Fruit fly (Drosophila melanogaster) whole organism, prepupa: ENCODE results near the gene CG10096.

ENCODE experiments used
- Blimp-1 ChIP-seq: fragments of 200-800 bp; sonication (Bioruptor generic); optimal IDR thresholded peaks from 3 replicates; lab custom pipeline; 2017; ENCODE audit warnings: missing biosample characterization, missing genetic modification characterization, mild to moderate bottlenecking, moderate library complexity, missing genetic modification reagents
- CG10631 ChIP-seq: fragments of 200-800 bp; sonication (Bioruptor generic); optimal IDR thresholded peaks from 2 replicates; lab custom pipeline; 2016; ENCODE audit warnings: missing biosample characterization, missing genetic modification characterization
- CG11294 ChIP-seq: fragments of 200-800 bp; sonication (Bioruptor generic); IDR thresholded peaks from 2 replicates; pipeline ENCODE4 v1.3.6; 2022; ENCODE audit warnings: missing biosample characterization, missing genetic modification characterization
- CG11762 ChIP-seq: fragments of 200-800 bp; sonication (Bioruptor generic); optimal IDR thresholded peaks from 3 replicates; lab custom pipeline; 2016; ENCODE audit warnings: missing biosample characterization, missing genetic modification characterization; ENCODE audit not compliant: insufficient read depth
- CG11902 ChIP-seq: fragments of 200-800 bp; sonication (Bioruptor generic); optimal IDR thresholded peaks from 3 replicates; lab custom pipeline; 2016; ENCODE audit warnings: missing biosample characterization, missing genetic modification characterization
- CG16779 ChIP-seq: fragments of 200-800 bp; sonication (Bioruptor generic); optimal IDR thresholded peaks from 3 replicates; lab custom pipeline; 2017; ENCODE audit warnings: missing biosample characterization, mild to moderate bottlenecking, missing genetic modification characterization
- CG3032 ChIP-seq: fragments of 200-800 bp; optimal IDR thresholded peaks from 2 replicates; lab custom pipeline; 2019; ENCODE audit warnings: missing biosample characterization, mild to moderate bottlenecking, missing genetic modification characterization, moderate library complexity
- CG32006 ChIP-seq: fragments of 200-800 bp; sonication (Bioruptor generic); optimal IDR thresholded peaks from 3 replicates; lab custom pipeline; 2017; ENCODE audit warnings: missing biosample characterization, mild to moderate bottlenecking, missing genetic modification characterization
- CG34406 ChIP-seq: fragments of 200-800 bp; sonication (Bioruptor generic); optimal IDR thresholded peaks from 3 replicates; lab custom pipeline; 2016; ENCODE audit warnings: missing biosample characterization, missing genetic modification characterization
- CG4318 ChIP-seq: fragments of 200-800 bp; sonication (Bioruptor generic); optimal IDR thresholded peaks from 3 replicates; lab custom pipeline; 2017; ENCODE audit warnings: missing biosample characterization, mild to moderate bottlenecking, missing genetic modification characterization
- CG6163 ChIP-seq: fragments of 200-800 bp; sonication (Bioruptor generic); IDR thresholded peaks from 3 replicates; pipeline ENCODE4 v1.3.6; 2022; ENCODE audit warnings: missing biosample characterization, missing genetic modification characterization
- CG6276 ChIP-seq: fragments of 200-800 bp; sonication (Bioruptor generic); optimal IDR thresholded peaks from 2 replicates; lab custom pipeline; 2017; ENCODE audit warnings: missing biosample characterization, mild to moderate bottlenecking, missing genetic modification characterization
- CG6792 ChIP-seq: fragments of 200-800 bp; sonication (Bioruptor generic); optimal IDR thresholded peaks from 3 replicates; lab custom pipeline; 2016; ENCODE audit warnings: missing biosample characterization, missing genetic modification characterization
- CG6808 ChIP-seq: fragments of 200-800 bp; sonication (Bioruptor generic); optimal IDR thresholded peaks from 3 replicates; lab custom pipeline; 2017; ENCODE audit warnings: missing biosample characterization, missing genetic modification characterization, mild to moderate bottlenecking, moderate library complexity, missing genetic modification reagents
- CG7368 ChIP-seq: fragments of 200-800 bp; sonication (Bioruptor generic); optimal IDR thresholded peaks from 3 replicates; lab custom pipeline; 2016; ENCODE audit warnings: missing biosample characterization, missing genetic modification characterization
- CG8119 ChIP-seq: fragments of 200-800 bp; sonication (Bioruptor generic); IDR thresholded peaks from 3 replicates; pipeline ENCODE4 v1.3.6; 2022; ENCODE audit warnings: missing biosample characterization, missing genetic modification characterization
- CG9139 ChIP-seq: fragments of 200-800 bp; sonication (Bioruptor generic); optimal IDR thresholded peaks from 3 replicates; lab custom pipeline; 2017; ENCODE audit warnings: missing biosample characterization, mild to moderate bottlenecking, missing genetic modification characterization
- Eip75B ChIP-seq: fragments of 200-800 bp; sonication (Bioruptor generic); optimal IDR thresholded peaks from 3 replicates; lab custom pipeline; 2016; ENCODE audit warnings: missing biosample characterization, missing genetic modification characterization
- Eip78C ChIP-seq: fragments of 200-800 bp; sonication (Bioruptor generic); peaks from one replicate; lab custom pipeline; 2016; ENCODE audit warnings: missing biosample characterization, missing genetic modification characterization
- Eip93F ChIP-seq: fragments of 200-800 bp; sonication (Bioruptor generic); optimal IDR thresholded peaks from 2 replicates; lab custom pipeline; 2016; ENCODE audit warnings: missing biosample characterization, mild to moderate bottlenecking, missing genetic modification characterization
- Ets96B ChIP-seq: fragments of 200-800 bp; optimal IDR thresholded peaks from 2 replicates; lab custom pipeline; 2019; ENCODE audit warnings: missing biosample characterization, mild to moderate bottlenecking, missing genetic modification characterization, moderate library complexity
- Lpt ChIP-seq: fragments of 200-800 bp; sonication (Bioruptor generic); optimal IDR thresholded peaks from 3 replicates; lab custom pipeline; 2016; ENCODE audit warnings: missing biosample characterization, missing genetic modification characterization
- Sox14 ChIP-seq: fragments of 200-800 bp; sonication (Bioruptor generic); optimal IDR thresholded peaks from 3 replicates; lab custom pipeline; 2016; ENCODE audit warnings: missing biosample characterization, missing genetic modification characterization
- dsx ChIP-seq: fragments of 200-800 bp; optimal IDR thresholded peaks from 3 replicates; lab custom pipeline; 2019; ENCODE audit warnings: missing biosample characterization, mild to moderate bottlenecking, missing genetic modification characterization, moderate library complexity; ENCODE audit not compliant: poor library complexity, severe bottlenecking
- esn ChIP-seq: fragments of 200-800 bp; sonication (Bioruptor generic); optimal IDR thresholded peaks from 2 replicates; lab custom pipeline; 2016; ENCODE audit warnings: missing biosample characterization, mild to moderate bottlenecking, missing genetic modification characterization, moderate library complexity
- fd85E ChIP-seq: fragments of 200-800 bp; sonication (Bioruptor generic); optimal IDR thresholded peaks from 3 replicates; lab custom pipeline; 2016; ENCODE audit warnings: missing biosample characterization, missing genetic modification characterization
- fkh ChIP-seq: fragments of 200-800 bp; sonication (Bioruptor generic); optimal IDR thresholded peaks from 3 replicates; lab custom pipeline; 2017; ENCODE audit warnings: missing biosample characterization, mild to moderate bottlenecking, missing genetic modification characterization, moderate library complexity
- lz ChIP-seq: fragments of 200-800 bp; sonication (Bioruptor generic); optimal IDR thresholded peaks from 3 replicates; lab custom pipeline; 2016; ENCODE audit warnings: missing biosample characterization, missing genetic modification characterization
- net ChIP-seq: fragments of 200-800 bp; sonication (Bioruptor generic); optimal IDR thresholded peaks from 3 replicates; lab custom pipeline; 2016; ENCODE audit warnings: missing biosample characterization, missing genetic modification characterization
- salr ChIP-seq, 2 experiments: fragments of 200-800 bp; sonication (Bioruptor generic); optimal IDR thresholded peaks; 3 replicates each; lab custom pipeline; 2016 to 2018; ENCODE audit warnings: missing biosample characterization in 2 of 2, missing genetic modification characterization in 2 of 2, mild to moderate bottlenecking in 1 of 2
- spab ChIP-seq: fragments of 200-800 bp; sonication (Bioruptor generic); optimal IDR thresholded peaks from 2 replicates; lab custom pipeline; 2017; ENCODE audit warnings: missing biosample characterization, mild to moderate bottlenecking, missing genetic modification characterization, missing genetic modification reagents
- ss ChIP-seq, 2 experiments: fragments of 200-800 bp; sonication (Bioruptor generic); optimal IDR thresholded peaks; 2 replicates in 1 of 2; 3 replicates in 1 of 2; lab custom pipeline; 2017 to 2018; ENCODE audit warnings: mild to moderate bottlenecking in 2 of 2, missing biosample characterization in 2 of 2, missing genetic modification characterization in 2 of 2, moderate library complexity in 1 of 2
- svp ChIP-seq: fragments of 200-800 bp; sonication (Bioruptor generic); peaks from one replicate; lab custom pipeline; 2016; ENCODE audit warnings: missing biosample characterization, missing genetic modification characterization
- topi ChIP-seq: fragments of 200-800 bp; sonication (Bioruptor generic); optimal IDR thresholded peaks from 3 replicates; lab custom pipeline; 2016; ENCODE audit warnings: missing biosample characterization, missing genetic modification characterization
- vri ChIP-seq: fragments of 200-800 bp; sonication (Bioruptor generic); optimal IDR thresholded peaks from 3 replicates; lab custom pipeline; 2016; ENCODE audit warnings: missing biosample characterization, mild to moderate bottlenecking, missing genetic modification characterization

Gene CG10096

dm6 chr3R:12369135-12369792, 26.5 kb downstream of the CG10096 start, which contains the start of gene GstD1 (continued):
- no peak for TF ChIP-seq CG11902 (GFP tag; lab: Kevin White, UChicago)
- TF ChIP-seq Blimp-1 (GFP tag; lab: Kevin White, UChicago): no peak
- peak; percentile 77 for TF ChIP-seq CG6276 (GFP tag; lab: Kevin White, UChicago)
- TF ChIP-seq CG6163 (GFP tag; lab: Robert Waterston, UW): peak; percentile 69
- TF ChIP-seq CG6808: peak; percentile 51
- TF ChIP-seq CG7368 (GFP tag; lab: Kevin White, UChicago): peak; percentile 1
- TF ChIP-seq Lpt: peak; percentile 83
- peak in 1 of 2 experiments; percentile 81 for TF ChIP-seq salr (GFP tag; optimal IDR thresholded peaks at IDR 0.05; lab: Kevin White, UChicago)
- TF ChIP-seq CG9139: peak; percentile 36

dm6 chr3R:12367464-12367863, 28.3 kb downstream of the CG10096 start, which contains the start of gene GstD9:
TSS of gene GstD9 (minus strand) at chr3R:12367564.
- TF ChIP-seq Eip78C (peak; percentile 41), CG32006 (GFP tag; lab: Kevin White, UChicago) (no peak), CG10631 (GFP tag; lab: Kevin White, UChicago) (no peak), CG3032 (tag; lab: Kevin White, UChicago) (no peak), dsx (no peak), esn (GFP tag; lab: Kevin White, UChicago) (no peak)

- TF ChIP-seq Blimp-1 (GFP tag; lab: Kevin White, UChicago): no peak
- peak; percentile 3 for TF ChIP-seq Eip93F (GFP tag; lab: Kevin White, UChicago)
- TF ChIP-seq CG34406 (GFP tag; lab: Kevin White, UChicago): no peak
- peak; percentile 8 for TF ChIP-seq vri
- TF ChIP-seq Eip75B: no peak
- no peak for TF ChIP-seq CG4318 (GFP tag; lab: Kevin White, UChicago)
- no peak for TF ChIP-seq dsx
- peak; percentile 31 for TF ChIP-seq fkh (GFP tag; lab: Kevin White, UChicago)
- TF ChIP-seq ss (GFP tag; optimal IDR thresholded peaks at IDR 0.05; lab: Kevin White, UChicago): no peak
- no peak for TF ChIP-seq CG6792 (GFP tag; lab: Kevin White, UChicago)
- no peak for TF ChIP-seq esn (GFP tag; lab: Kevin White, UChicago)
- TF ChIP-seq CG8119 (GFP tag; lab: Robert Waterston, UW): no peak
Observed at dm6 chr3R:12365887-12366286, 29.9 kb downstream of the CG10096 start.

- peak; percentile 75 for TF ChIP-seq vri
- no peak for TF ChIP-seq CG11762 (GFP tag; lab: Kevin White, UChicago)
- no peak for TF ChIP-seq spab
- no peak for TF ChIP-seq CG3032 (tag; lab: Kevin White, UChicago)
- no peak for TF ChIP-seq Sox14 (GFP tag; lab: Kevin White, UChicago)
- TF ChIP-seq esn (GFP tag; lab: Kevin White, UChicago): no peak
- TF ChIP-seq svp: peak; percentile 90
- TF ChIP-seq Eip75B: no peak
- no peak for TF ChIP-seq Ets96B (tag; lab: Kevin White, UChicago)
- no peak for TF ChIP-seq topi (GFP tag; lab: Kevin White, UChicago)
- TF ChIP-seq CG6808: no peak
- no peak for TF ChIP-seq lz (GFP tag; lab: Kevin White, UChicago)
Observed at dm6 chr3R:12365264-12365840, 30.4 kb downstream of the CG10096 start, which contains the start of gene GstD10. TSS of gene GstD10 (minus strand) at chr3R:12365735.

dm6 chr3R:12364580-12364979, 31.2 kb downstream of the CG10096 start, which contains the start of gene Tim17a1:
TSS of gene Tim17a1 (minus strand) at chr3R:12364680.
- no peak for TF ChIP-seq Eip93F (GFP tag; lab: Kevin White, UChicago)
- no peak for TF ChIP-seq CG11762 (GFP tag; lab: Kevin White, UChicago)
- TF ChIP-seq esn (GFP tag; lab: Kevin White, UChicago): no peak
- no peak for TF ChIP-seq topi (GFP tag; lab: Kevin White, UChicago)
- TF ChIP-seq net: no peak
- TF ChIP-seq Sox14 (GFP tag; lab: Kevin White, UChicago): no peak
- no peak for TF ChIP-seq CG11294
- TF ChIP-seq CG3032 (tag; lab: Kevin White, UChicago): no peak
- no peak for TF ChIP-seq CG16779 (tag; lab: Kevin White, UChicago)
- no peak for TF ChIP-seq fkh (GFP tag; lab: Kevin White, UChicago)
- TF ChIP-seq ss (GFP tag; optimal IDR thresholded peaks at IDR 0.05; lab: Kevin White, UChicago): no peak
- no peak for TF ChIP-seq lz (GFP tag; lab: Kevin White, UChicago)
- no peak for TF ChIP-seq CG6276 (GFP tag; lab: Kevin White, UChicago)
- no peak for TF ChIP-seq fd85E
